Fruit fly (Drosophila melanogaster) whole organism, embryonic: ENCODE measurements around the gene CG2854.

Source experiments
- Antp ChIP-seq: fragments of 200-800 bp; sonication (Bioruptor generic); optimal IDR thresholded peaks from 3 replicates; lab custom pipeline; 2016; ENCODE audit warnings: missing biosample characterization, missing genetic modification characterization
- CG12155 ChIP-seq: fragments of 200-800 bp; sonication (Bioruptor generic); optimal IDR thresholded peaks from 3 replicates; lab custom pipeline; 2016; ENCODE audit warnings: missing biosample characterization, missing genetic modification characterization
- CG15073 ChIP-seq: fragments of 200-800 bp; sonication (Bioruptor generic); optimal IDR thresholded peaks from 2 replicates; lab custom pipeline; 2016; ENCODE audit warnings: missing biosample characterization, missing genetic modification characterization
- CG1529 ChIP-seq: fragments of 200-800 bp; sonication (Bioruptor generic); optimal IDR thresholded peaks from 3 replicates; lab custom pipeline; 2018; ENCODE audit warnings: missing biosample characterization, missing genetic modification characterization
- CG16863 ChIP-seq: fragments of 200-800 bp; sonication (Bioruptor generic); optimal IDR thresholded peaks from 3 replicates; lab custom pipeline; 2016; ENCODE audit warnings: missing biosample characterization, missing genetic modification characterization
- CG18619 ChIP-seq: fragments of 200-800 bp; sonication (Bioruptor generic); optimal IDR thresholded peaks from 3 replicates; lab custom pipeline; 2017; ENCODE audit warnings: missing biosample characterization, mild to moderate bottlenecking, missing genetic modification characterization
- CG30020 ChIP-seq: fragments of 200-800 bp; optimal IDR thresholded peaks from 2 replicates; lab custom pipeline; 2019; ENCODE audit warnings: missing biosample characterization, mild to moderate bottlenecking, missing genetic modification characterization, moderate library complexity
- CG31365 ChIP-seq: fragments of 200-800 bp; sonication (Bioruptor generic); optimal IDR thresholded peaks from 2 replicates; lab custom pipeline; 2018; ENCODE audit warnings: missing biosample characterization, mild to moderate bottlenecking, missing genetic modification characterization
- CG3726 ChIP-seq: fragments of 200-800 bp; sonication (Bioruptor generic); IDR thresholded peaks from 3 replicates; pipeline ENCODE4, ENCODE4 v1.3.6; 2022; ENCODE audit warnings: missing biosample characterization, missing genetic modification characterization
- CG3847 ChIP-seq: fragments of 200-800 bp; sonication (Bioruptor generic); IDR thresholded peaks from 2 replicates; pipeline ENCODE4 v1.3.6; 2022; ENCODE audit warnings: missing biosample characterization, missing genetic modification characterization
- CG6689 ChIP-seq: fragments of 200-800 bp; sonication (Bioruptor generic); IDR thresholded peaks from 2 replicates; pipeline ENCODE4 v1.3.6; 2022; ENCODE audit warnings: missing biosample characterization, missing genetic modification characterization
- CG9215 ChIP-seq: fragments of 200-800 bp; sonication (Bioruptor generic); IDR thresholded peaks from 2 replicates; pipeline ENCODE4 v1.3.6; 2022; ENCODE audit warnings: missing biosample characterization, missing genetic modification characterization
- CkIIα-i1 ChIP-seq: fragments of 200-800 bp; sonication (Bioruptor generic); IDR thresholded peaks from 2 replicates; pipeline ENCODE4 v1.3.6; 2022; ENCODE audit warnings: missing biosample characterization, missing genetic modification characterization
- CoRest ChIP-seq: fragments of 200-800 bp; sonication (Bioruptor generic); optimal IDR thresholded peaks from 3 replicates; lab custom pipeline; 2018; ENCODE audit warnings: missing biosample characterization, mild to moderate bottlenecking, missing genetic modification characterization, moderate library complexity
- Dbx ChIP-seq: fragments of 200-800 bp; sonication (Bioruptor generic); IDR thresholded peaks from 3 replicates; pipeline ENCODE4 v1.3.6; 2022; ENCODE audit warnings: missing biosample characterization, missing genetic modification characterization
- Drgx ChIP-seq: fragments of 200-800 bp; sonication (Bioruptor generic); IDR thresholded peaks from 2 replicates; pipeline ENCODE4 v1.3.6; 2022; ENCODE audit warnings: missing biosample characterization, missing genetic modification characterization
- E2f2 ChIP-seq: fragments of 200-800 bp; sonication (Bioruptor generic); IDR thresholded peaks from 2 replicates; pipeline ENCODE4 v1.3.6; 2022; ENCODE audit warnings: missing biosample characterization, missing genetic modification characterization
- Kr ChIP-seq: fragments of 200-800 bp; sonication (Bioruptor generic); optimal IDR thresholded peaks from 2 replicates; lab custom pipeline; 2017; ENCODE audit warnings: missing biosample characterization, mild to moderate bottlenecking, missing genetic modification characterization
- Lhr ChIP-seq: fragments of 200-800 bp; sonication (Bioruptor generic); optimal IDR thresholded peaks from 3 replicates; lab custom pipeline; 2017; ENCODE audit warnings: mild to moderate bottlenecking, missing biosample characterization, missing genetic modification reagents, missing genetic modification characterization
- MTF-1 ChIP-seq: fragments of 200-800 bp; sonication (Bioruptor generic); optimal IDR thresholded peaks from 2 replicates; lab custom pipeline; 2018; ENCODE audit warnings: missing biosample characterization, mild to moderate bottlenecking, missing genetic modification characterization, borderline replicate concordance
- Mad ChIP-seq: fragments of 200-800 bp; sonication (Bioruptor generic); optimal IDR thresholded peaks from 2 replicates; lab custom pipeline; 2016; ENCODE audit warnings: missing biosample characterization, missing genetic modification characterization
- Meics ChIP-seq: fragments of 200-800 bp; sonication (Bioruptor generic); optimal IDR thresholded peaks from 2 replicates; lab custom pipeline; 2017; ENCODE audit warnings: missing biosample characterization, mild to moderate bottlenecking, missing genetic modification characterization
- NC2α ChIP-seq: fragments of 200-800 bp; sonication (Bioruptor generic); optimal IDR thresholded peaks from 2 replicates; lab custom pipeline; 2016; ENCODE audit warnings: missing biosample characterization, missing genetic modification characterization
- Pdp1 ChIP-seq, 2 experiments: fragments of 200-800 bp; sonication (Bioruptor generic); optimal IDR thresholded peaks; 3 replicates each; lab custom pipeline; 2016; ENCODE audit warnings: missing biosample characterization in 2 of 2, missing genetic modification characterization in 2 of 2, mild to moderate bottlenecking in 1 of 2, moderate library complexity in 1 of 2
- Sin3A ChIP-seq: fragments of >200 bp; optimal IDR thresholded peaks from 2 replicates; lab custom pipeline; 2018
- Xrp1 ChIP-seq: fragments of 200-800 bp; sonication (Bioruptor generic); IDR thresholded peaks from 2 replicates; pipeline ENCODE4 v1.3.6; 2022; ENCODE audit warnings: missing biosample characterization, missing genetic modification characterization
- cg ChIP-seq: fragments of 200-800 bp; sonication (Bioruptor generic); optimal IDR thresholded peaks from 3 replicates; lab custom pipeline; 2019; ENCODE audit warnings: missing biosample characterization, mild to moderate bottlenecking, missing genetic modification characterization, moderate library complexity
- ci ChIP-seq: fragments of 200-800 bp; sonication (Bioruptor generic); IDR thresholded peaks from 3 replicates; pipeline ENCODE4 v1.3.6; 2022; ENCODE audit warnings: missing biosample characterization, missing genetic modification characterization
- crol ChIP-seq: fragments of 200-800 bp; sonication (Bioruptor generic); IDR thresholded peaks from 2 replicates; pipeline ENCODE4 v1.3.6; 2022; ENCODE audit warnings: missing biosample characterization, missing genetic modification characterization
- dati ChIP-seq: fragments of 200-800 bp; sonication (Bioruptor generic); IDR thresholded peaks from 2 replicates; pipeline ENCODE4 v1.3.6; 2022; ENCODE audit warnings: missing biosample characterization, missing genetic modification characterization
- dmrt99B ChIP-seq: fragments of 200-800 bp; sonication (Bioruptor generic); optimal IDR thresholded peaks from 2 replicates; lab custom pipeline; 2018; ENCODE audit warnings: missing biosample characterization, mild to moderate bottlenecking, missing genetic modification characterization, moderate library complexity
- eve ChIP-seq, 2 experiments: fragments of >200 bp; optimal IDR thresholded peaks; 2 replicates each; lab custom pipeline; 2017; ENCODE audit warnings: missing biosample characterization in 2 of 2, missing genetic modification characterization in 2 of 2
- fu2 ChIP-seq: fragments of 200-800 bp; sonication (Bioruptor generic); optimal IDR thresholded peaks from 2 replicates; lab custom pipeline; 2016; ENCODE audit warnings: missing biosample characterization, missing genetic modification characterization
- gem ChIP-seq: fragments of 200-800 bp; sonication (Bioruptor generic); optimal IDR thresholded peaks from 2 replicates; lab custom pipeline; 2019; ENCODE audit warnings: missing biosample characterization, mild to moderate bottlenecking, missing genetic modification characterization, moderate library complexity
- hkb ChIP-seq, 2 experiments: fragments of 200-800 bp in 1 of 2; fragments of >200 bp in 1 of 2; sonication (Bioruptor generic) in 1 of 2; IDR thresholded peaks in 1 of 2; optimal IDR thresholded peaks in 1 of 2; 2 replicates each; pipeline versions ENCODE4 v1.3.6 to Lab custom; 2017 to 2022; ENCODE audit warnings: missing biosample characterization in 1 of 2, missing genetic modification characterization in 1 of 2
- jigr1 ChIP-seq: fragments of 200-800 bp; sonication (Bioruptor generic); IDR thresholded peaks from 3 replicates; pipeline ENCODE4 v1.3.6; 2022; ENCODE audit warnings: missing biosample characterization, missing genetic modification characterization
- knrl ChIP-seq: fragments of 200-800 bp; sonication (Bioruptor generic); IDR thresholded peaks from 3 replicates; pipeline ENCODE4 v1.3.6; 2022; ENCODE audit warnings: missing biosample characterization, missing genetic modification characterization; ENCODE audit not compliant: partially characterized antibody
- lbe ChIP-seq: fragments of 200-800 bp; sonication (Bioruptor generic); optimal IDR thresholded peaks from 2 replicates; lab custom pipeline; 2016; ENCODE audit warnings: missing biosample characterization, mild to moderate bottlenecking, missing genetic modification characterization
- mld ChIP-seq: fragments of 200-800 bp; sonication (Bioruptor generic); IDR thresholded peaks from 3 replicates; pipeline ENCODE4 v1.3.6; 2022; ENCODE audit warnings: missing biosample characterization, missing genetic modification characterization; ENCODE audit not compliant: partially characterized antibody
- nau ChIP-seq: fragments of 200-800 bp; sonication (Bioruptor generic); optimal IDR thresholded peaks from 3 replicates; lab custom pipeline; 2017; ENCODE audit warnings: missing biosample characterization, mild to moderate bottlenecking, missing genetic modification characterization, missing genetic modification reagents
- otp ChIP-seq: fragments of 200-800 bp; sonication (Bioruptor generic); IDR thresholded peaks from 3 replicates; pipeline ENCODE4, ENCODE4 v1.3.6; 2022; ENCODE audit warnings: missing biosample characterization, missing genetic modification characterization
- prd ChIP-seq, 3 experiments: fragments of >200 bp in 2 of 3; fragments of 200-800 bp in 1 of 3; sonication (Bioruptor generic) in 1 of 3; optimal IDR thresholded peaks in 2 of 3; IDR thresholded peaks in 1 of 3; 2 replicates in 2 of 3; 3 replicates in 1 of 3; pipeline versions ENCODE4 v1.3.6 to Lab custom; 2017 to 2022; ENCODE audit warnings: missing biosample characterization in 1 of 3, missing genetic modification characterization in 1 of 3
- sr ChIP-seq: fragments of 200-800 bp; sonication (Bioruptor generic); IDR thresholded peaks from 3 replicates; pipeline ENCODE4 v1.3.6; 2022; ENCODE audit warnings: missing biosample characterization, missing genetic modification characterization
- stc ChIP-seq: fragments of 200-800 bp; sonication (Bioruptor generic); IDR thresholded peaks from 2 replicates; pipeline ENCODE4 v1.3.6; 2022; ENCODE audit warnings: missing biosample characterization, missing genetic modification characterization
- toy ChIP-seq: fragments of 200-800 bp; sonication (Bioruptor generic); IDR thresholded peaks from 2 replicates; pipeline ENCODE4 v1.3.6; 2022; ENCODE audit warnings: missing biosample characterization, missing genetic modification characterization
- wdn ChIP-seq: fragments of 200-800 bp; sonication (Bioruptor generic); IDR thresholded peaks from 2 replicates; pipeline ENCODE4 v1.3.6; 2022; ENCODE audit warnings: missing biosample characterization, missing genetic modification characterization
- wek ChIP-seq: fragments of 200-800 bp; sonication (Bioruptor generic); optimal IDR thresholded peaks from 3 replicates; lab custom pipeline; 2018; ENCODE audit warnings: missing biosample characterization, mild to moderate bottlenecking, missing genetic modification characterization, moderate library complexity

Gene CG2854

DNA sequence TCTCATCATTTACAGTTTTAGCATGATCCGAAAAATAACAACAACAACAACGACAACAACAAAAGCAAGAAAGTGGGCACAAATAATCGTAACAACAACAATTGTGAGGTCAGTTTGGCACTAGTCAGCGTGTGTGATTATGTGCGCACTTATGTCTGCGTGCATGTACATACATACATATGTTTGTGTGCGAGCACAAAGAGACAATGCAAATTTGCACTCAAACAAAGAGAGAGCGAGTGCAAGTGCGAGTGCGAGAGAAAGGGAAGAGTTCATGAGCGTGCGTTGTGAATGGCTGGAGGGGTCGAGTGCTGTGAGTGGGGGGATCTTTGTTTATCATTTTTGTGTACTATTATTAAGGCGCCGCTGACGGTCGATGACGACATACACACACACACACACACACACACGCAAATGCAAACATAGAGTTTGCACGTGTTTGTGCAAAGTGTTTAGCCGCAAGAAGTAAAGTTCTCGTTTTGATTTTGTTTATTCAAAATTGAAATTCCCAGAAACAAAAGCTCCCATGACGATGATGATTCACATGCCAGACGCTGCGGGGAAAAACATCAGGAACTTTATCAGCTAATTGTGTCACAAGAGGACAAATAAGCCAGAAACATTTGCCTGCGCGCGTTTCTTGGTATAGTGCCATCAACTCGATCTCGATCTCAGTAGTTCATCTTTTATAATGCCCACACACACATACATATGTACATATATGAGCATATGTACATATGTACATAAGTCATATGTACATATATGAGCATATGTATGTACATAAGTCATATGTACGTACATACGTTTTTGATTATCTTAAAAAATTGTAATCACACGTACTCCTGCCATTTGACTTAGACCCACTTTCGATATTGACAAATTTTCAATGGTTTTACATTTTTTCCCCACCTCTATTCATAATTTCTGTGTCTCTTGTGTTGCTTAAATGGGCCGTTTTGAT is 32.2 kb upstream of the CG2854 start (continued):
- TF ChIP-seq NC2α (GFP tag; lab: Kevin White, UChicago) (no peak), wek (GFP tag; lab: Kevin White, UChicago) (peak; percentile 38), Xrp1 (GFP tag; lab: Robert Waterston, UW) (peak; percentile 51), dmrt99B (tag; lab: Kevin White, UChicago) (peak; percentile 10), CG18619 (GFP tag; lab: Kevin White, UChicago) (no peak), CG3726 (GFP tag; lab: Robert Waterston, UW) (no peak), hkb (optimal IDR thresholded peaks at IDR 0.05; lab: Kevin White, UChicago) (no peak), hkb (GFP tag; IDR thresholded peaks at IDR 0.05; lab: Robert Waterston, UW) (peak; percentile 26; the same call in 1 of the 2 replicates), CG6689 (GFP tag; lab: Robert Waterston, UW) (peak; percentile 19; the same call in 1 of the 2 replicates), toy (GFP tag; lab: Robert Waterston, UW) (no peak), knrl (GFP tag; lab: Robert Waterston, UW) (no peak), Sin3A (no peak), dati (0 out of 2 replicates have a peak, but pooled peaks have one; percentile 50), CG12155 (GFP tag; lab: Kevin White, UChicago) (no peak), Meics (GFP tag; lab: Kevin White, UChicago) (peak; percentile 21), gem (tag; lab: Kevin White, UChicago) (peak; percentile 25), CG31365 (tag; lab: Kevin White, UChicago) (no peak), E2f2 (GFP tag; lab: Robert Waterston, UW) (no peak), nau (GFP tag; lab: Kevin White, UChicago) (peak; percentile 18), stc (GFP tag; lab: Robert Waterston, UW) (peak; percentile 24; the same call in 1 of the 2 replicates), Drgx (GFP tag; lab: Robert Waterston, UW) (peak; percentile 55), CG3847 (GFP tag; lab: Robert Waterston, UW) (no peak), otp (no peak), Mad (GFP tag; lab: Kevin White, UChicago) (no peak), sr (peak; percentile 19; the same call in 1 of the 3 replicates), MTF-1 (GFP tag; lab: Kevin White, UChicago) (peak; percentile 36), eve (GFP tag; optimal IDR thresholded peaks at IDR 0.05; lab: Kevin White, UChicago) (peak in 1 of 2 experiments; percentile 81), CG1529 (GFP tag; lab: Kevin White, UChicago) (no peak), CoRest (peak; percentile 8), lbe (GFP tag; lab: Kevin White, UChicago) (peak; percentile 40), CG30020 (tag; lab: Kevin White, UChicago) (no peak), CG16863 (GFP tag; lab: Kevin White, UChicago) (peak; percentile 16), CG9215 (no peak), Lhr (GFP tag; lab: Kevin White, UChicago) (no peak)
- TF ChIP-seq, all 482 proteins: peak for 91

- TF ChIP-seq prd (optimal IDR thresholded peaks at IDR 0.05; lab: Kevin White, UChicago) (no peak), prd (GFP tag; IDR thresholded peaks at IDR 0.05; lab: Robert Waterston, UW) (no peak), Kr (peak; percentile 26), Pdp1 (GFP tag; optimal IDR thresholded peaks at IDR 0.05; lab: Kevin White, UChicago) (peak in 1 of 2 experiments; percentile 84), Antp (GFP tag; lab: Kevin White, UChicago) (no peak), ci (GFP tag; lab: Robert Waterston, UW) (peak; percentile 78; the same call in 1 of the 3 replicates), crol (GFP tag; lab: Robert Waterston, UW) (peak; percentile 93), jigr1 (peak; percentile 78; the same call in 1 of the 3 replicates), mld (GFP tag; lab: Robert Waterston, UW) (no peak), cg (GFP tag; lab: Kevin White, UChicago) (peak; percentile 36), fu2 (GFP tag; lab: Kevin White, UChicago) (no peak), CG15073 (GFP tag; lab: Kevin White, UChicago) (peak; percentile 63), wdn (GFP tag; lab: Robert Waterston, UW) (peak; percentile 71), CkIIα-i1 (no peak), Dbx (GFP tag; lab: Robert Waterston, UW) (0 out of 3 replicates have a peak, but pooled peaks have one; percentile 40)
Observed at dm6 chrX:2295435-2296229, 31.3 kb upstream of the CG2854 start, which contains the start of gene Raf. TSS of gene Raf (plus strand) at chrX:2295466.
